Fruit fly (Drosophila melanogaster) whole organism, embryonic: ENCODE measurements around the gene Tmtc2.

Experiments used
- Atf-2 ChIP-seq: fragments of 200-800 bp; sonication (Bioruptor generic); optimal IDR thresholded peaks from 2 replicates; lab custom pipeline; 2016; ENCODE audit warnings: missing biosample characterization, missing genetic modification characterization
- CG11723 ChIP-seq: fragments of 200-800 bp; sonication (Bioruptor generic); optimal IDR thresholded peaks from 2 replicates; lab custom pipeline; 2017; ENCODE audit warnings: missing biosample characterization, mild to moderate bottlenecking, missing genetic modification characterization
- CG12744 ChIP-seq: fragments of 200-800 bp; sonication (Bioruptor generic); optimal IDR thresholded peaks from 2 replicates; lab custom pipeline; 2016; ENCODE audit warnings: missing biosample characterization, missing genetic modification characterization
- CG12942 ChIP-seq: fragments of 200-800 bp; sonication (Bioruptor generic); optimal IDR thresholded peaks from 3 replicates; lab custom pipeline; 2016; ENCODE audit warnings: missing biosample characterization, missing genetic modification characterization
- CG13894 ChIP-seq: fragments of 200-800 bp; sonication (Bioruptor generic); optimal IDR thresholded peaks from 3 replicates; lab custom pipeline; 2018; ENCODE audit warnings: missing biosample characterization, mild to moderate bottlenecking, missing genetic modification characterization, moderate library complexity
- CG14014 ChIP-seq: fragments of 200-800 bp; sonication (Bioruptor generic); IDR thresholded peaks from 2 replicates; pipeline ENCODE4 v1.3.6; 2022; ENCODE audit warnings: missing biosample characterization, missing genetic modification characterization
- CG17186 ChIP-seq: fragments of 200-800 bp; sonication (Bioruptor generic); optimal IDR thresholded peaks from 3 replicates; lab custom pipeline; 2017; ENCODE audit warnings: missing biosample characterization, missing genetic modification reagents, missing genetic modification characterization
- CG17361 ChIP-seq: fragments of 200-800 bp; sonication (Bioruptor generic); IDR thresholded peaks from 3 replicates; pipeline ENCODE4 v1.3.6; 2022; ENCODE audit warnings: missing biosample characterization, missing genetic modification characterization
- CG31224 ChIP-seq: fragments of 200-800 bp; sonication (Bioruptor generic); IDR thresholded peaks from 2 replicates; pipeline ENCODE4 v1.3.6; 2022; ENCODE audit warnings: missing biosample characterization, missing genetic modification characterization
- CG31365 ChIP-seq: fragments of 200-800 bp; sonication (Bioruptor generic); optimal IDR thresholded peaks from 2 replicates; lab custom pipeline; 2018; ENCODE audit warnings: missing biosample characterization, mild to moderate bottlenecking, missing genetic modification characterization
- CG32772 ChIP-seq: fragments of 200-800 bp; sonication (Bioruptor generic); IDR thresholded peaks from 2 replicates; pipeline ENCODE4 v1.3.6; 2022; ENCODE audit warnings: missing biosample characterization, missing genetic modification characterization
- CG3847 ChIP-seq: fragments of 200-800 bp; sonication (Bioruptor generic); IDR thresholded peaks from 2 replicates; pipeline ENCODE4 v1.3.6; 2022; ENCODE audit warnings: missing biosample characterization, missing genetic modification characterization
- CG43689 ChIP-seq: fragments of 200-800 bp; sonication (Bioruptor generic); IDR thresholded peaks from 2 replicates; pipeline ENCODE4 v1.3.6; 2022; ENCODE audit warnings: missing biosample characterization, missing genetic modification characterization
- CG4424 ChIP-seq: fragments of 200-800 bp; sonication (Bioruptor generic); optimal IDR thresholded peaks from 3 replicates; lab custom pipeline; 2016; ENCODE audit warnings: missing biosample characterization, missing genetic modification characterization
- CG4617 ChIP-seq: fragments of 200-800 bp; sonication (Bioruptor generic); optimal IDR thresholded peaks from 3 replicates; lab custom pipeline; 2016; ENCODE audit warnings: missing biosample characterization, missing genetic modification characterization, borderline replicate concordance
- CG5245 ChIP-seq: fragments of 200-800 bp; sonication (Bioruptor generic); optimal IDR thresholded peaks from 3 replicates; lab custom pipeline; 2016; ENCODE audit warnings: missing biosample characterization, missing genetic modification characterization
- CG7556 ChIP-seq: fragments of 200-800 bp; sonication (Bioruptor generic); optimal IDR thresholded peaks from 2 replicates; lab custom pipeline; 2017; ENCODE audit warnings: missing biosample characterization, mild to moderate bottlenecking, missing genetic modification characterization
- CG7839 ChIP-seq: fragments of 200-800 bp; sonication (Bioruptor generic); optimal IDR thresholded peaks from 3 replicates; lab custom pipeline; 2018; ENCODE audit warnings: missing biosample characterization, mild to moderate bottlenecking, missing genetic modification characterization, moderate library complexity
- CG7928 ChIP-seq: fragments of 200-800 bp; sonication (Bioruptor generic); optimal IDR thresholded peaks from 2 replicates; lab custom pipeline; 2017; ENCODE audit warnings: missing biosample characterization, mild to moderate bottlenecking, missing genetic modification characterization
- CTCF ChIP-seq: fragments of 200-800 bp; sonication (Bioruptor generic); optimal IDR thresholded peaks from 2 replicates; lab custom pipeline; 2017; ENCODE audit warnings: missing biosample characterization, mild to moderate bottlenecking, missing genetic modification characterization, moderate library complexity
- Chrac-16 ChIP-seq: fragments of 200-800 bp; sonication (Bioruptor generic); optimal IDR thresholded peaks from 3 replicates; lab custom pipeline; 2016; ENCODE audit warnings: missing biosample characterization, missing genetic modification characterization
- Deaf1 ChIP-seq: fragments of 200-800 bp; optimal IDR thresholded peaks from 3 replicates; lab custom pipeline; 2019; ENCODE audit warnings: missing biosample characterization, mild to moderate bottlenecking, missing genetic modification characterization, moderate library complexity
- E2f2 ChIP-seq: fragments of 200-800 bp; sonication (Bioruptor generic); IDR thresholded peaks from 2 replicates; pipeline ENCODE4 v1.3.6; 2022; ENCODE audit warnings: missing biosample characterization, missing genetic modification characterization
- HLHmδ ChIP-seq: fragments of 200-800 bp; sonication (Bioruptor generic); optimal IDR thresholded peaks from 2 replicates; lab custom pipeline; 2018; ENCODE audit warnings: missing biosample characterization, mild to moderate bottlenecking, missing genetic modification characterization, moderate library complexity
- Hmr ChIP-seq: fragments of 200-800 bp; sonication (Bioruptor generic); optimal IDR thresholded peaks from 3 replicates; lab custom pipeline; 2017; ENCODE audit warnings: mild to moderate bottlenecking, missing biosample characterization, missing genetic modification reagents, missing genetic modification characterization
- Lhr ChIP-seq: fragments of 200-800 bp; sonication (Bioruptor generic); optimal IDR thresholded peaks from 3 replicates; lab custom pipeline; 2017; ENCODE audit warnings: mild to moderate bottlenecking, missing biosample characterization, missing genetic modification reagents, missing genetic modification characterization
- Neu2 ChIP-seq: fragments of 200-800 bp; sonication (Bioruptor generic); optimal IDR thresholded peaks from 3 replicates; lab custom pipeline; 2016; ENCODE audit warnings: missing biosample characterization, missing genetic modification characterization, borderline replicate concordance
- Nf-YA ChIP-seq: fragments of 200-800 bp; sonication (Bioruptor generic); IDR thresholded peaks from 2 replicates; pipeline ENCODE4 v1.3.6; 2022; ENCODE audit warnings: missing biosample characterization, missing genetic modification characterization
- Rfx ChIP-seq: fragments of 200-800 bp; sonication (Bioruptor generic); IDR thresholded peaks from 2 replicates; pipeline ENCODE4 v1.3.6; 2022; ENCODE audit warnings: missing biosample characterization, missing genetic modification characterization
- Sin3A ChIP-seq: fragments of >200 bp; optimal IDR thresholded peaks from 2 replicates; lab custom pipeline; 2018
- Ssrp ChIP-seq: fragments of 200-800 bp; sonication (Bioruptor generic); optimal IDR thresholded peaks from 2 replicates; lab custom pipeline; 2018; ENCODE audit warnings: missing biosample characterization, mild to moderate bottlenecking, missing genetic modification characterization, moderate library complexity
- Trl ChIP-seq, 3 experiments: fragments of >200 bp in 2 of 3; fragments of 200-800 bp in 1 of 3; sonication (Bioruptor generic) in 1 of 3; optimal IDR thresholded peaks; 2 replicates in 1 of 3; 3 replicates in 2 of 3; lab custom pipeline; 2016 to 2017; ENCODE audit warnings: missing biosample characterization in 1 of 3, missing genetic modification characterization in 1 of 3
- aop ChIP-seq: fragments of 200-800 bp; sonication (Bioruptor generic); IDR thresholded peaks from 2 replicates; pipeline ENCODE4 v1.3.6; 2022; ENCODE audit warnings: missing biosample characterization, missing genetic modification characterization
- bigmax ChIP-seq: fragments of 200-800 bp; sonication (Bioruptor generic); optimal IDR thresholded peaks from 2 replicates; lab custom pipeline; 2018; ENCODE audit warnings: missing biosample characterization, mild to moderate bottlenecking, missing genetic modification characterization
- dan ChIP-seq: fragments of 200-800 bp; sonication (Bioruptor generic); IDR thresholded peaks from 2 replicates; pipeline ENCODE4 v1.3.6; 2022; ENCODE audit warnings: missing biosample characterization, missing genetic modification characterization
- dati ChIP-seq: fragments of 200-800 bp; sonication (Bioruptor generic); IDR thresholded peaks from 2 replicates; pipeline ENCODE4 v1.3.6; 2022; ENCODE audit warnings: missing biosample characterization, missing genetic modification characterization
- dmrt11E ChIP-seq: fragments of 200-800 bp; sonication (Bioruptor generic); optimal IDR thresholded peaks from 3 replicates; lab custom pipeline; 2018; ENCODE audit warnings: missing biosample characterization, mild to moderate bottlenecking, missing genetic modification characterization, moderate library complexity
- ems ChIP-seq: fragments of 200-800 bp; sonication (Bioruptor generic); optimal IDR thresholded peaks from 3 replicates; lab custom pipeline; 2016; ENCODE audit warnings: missing biosample characterization, missing genetic modification characterization
- fd3F ChIP-seq: fragments of 200-800 bp; sonication (Bioruptor generic); optimal IDR thresholded peaks from 2 replicates; lab custom pipeline; 2018; ENCODE audit warnings: missing biosample characterization, mild to moderate bottlenecking, missing genetic modification characterization, moderate library complexity
- h ChIP-seq: fragments of >200 bp; optimal IDR thresholded peaks from 2 replicates; lab custom pipeline; 2017
- nau ChIP-seq: fragments of 200-800 bp; sonication (Bioruptor generic); optimal IDR thresholded peaks from 3 replicates; lab custom pipeline; 2017; ENCODE audit warnings: missing biosample characterization, mild to moderate bottlenecking, missing genetic modification characterization, missing genetic modification reagents
- pfk ChIP-seq: fragments of 200-800 bp; sonication (Bioruptor generic); optimal IDR thresholded peaks from 2 replicates; lab custom pipeline; 2018; ENCODE audit warnings: missing biosample characterization, mild to moderate bottlenecking, missing genetic modification characterization, moderate library complexity
- pros ChIP-seq: fragments of 200-800 bp; sonication (Bioruptor generic); optimal IDR thresholded peaks from 3 replicates; lab custom pipeline; 2019; ENCODE audit warnings: missing biosample characterization, mild to moderate bottlenecking, missing genetic modification characterization, moderate library complexity
- pzg ChIP-seq: fragments of 200-800 bp; sonication (Bioruptor generic); optimal IDR thresholded peaks from 3 replicates; lab custom pipeline; 2018; ENCODE audit warnings: missing biosample characterization, mild to moderate bottlenecking, missing genetic modification characterization, moderate library complexity
- scrt ChIP-seq: fragments of 200-800 bp; sonication (Bioruptor generic); optimal IDR thresholded peaks from 2 replicates; lab custom pipeline; 2018; ENCODE audit warnings: missing biosample characterization, mild to moderate bottlenecking, missing genetic modification characterization, moderate library complexity
- shn ChIP-seq: fragments of 200-800 bp; sonication (Bioruptor generic); optimal IDR thresholded peaks from 3 replicates; lab custom pipeline; 2016; ENCODE audit warnings: missing biosample characterization, missing genetic modification characterization
- sqz ChIP-seq: fragments of 200-800 bp; sonication (Bioruptor generic); optimal IDR thresholded peaks from 3 replicates; lab custom pipeline; 2018; ENCODE audit warnings: missing biosample characterization, mild to moderate bottlenecking, missing genetic modification characterization
- sr ChIP-seq: fragments of 200-800 bp; sonication (Bioruptor generic); IDR thresholded peaks from 3 replicates; pipeline ENCODE4 v1.3.6; 2022; ENCODE audit warnings: missing biosample characterization, missing genetic modification characterization
- stwl ChIP-seq: fragments of 200-800 bp; sonication (Bioruptor generic); optimal IDR thresholded peaks from 3 replicates; lab custom pipeline; 2018; ENCODE audit warnings: missing biosample characterization, mild to moderate bottlenecking, missing genetic modification characterization, moderate library complexity
- tap ChIP-seq: fragments of 200-800 bp; optimal IDR thresholded peaks from 3 replicates; lab custom pipeline; 2019; ENCODE audit warnings: missing biosample characterization, mild to moderate bottlenecking, missing genetic modification characterization, moderate library complexity
- unpg ChIP-seq: fragments of 200-800 bp; sonication (Bioruptor generic); optimal IDR thresholded peaks from 3 replicates; lab custom pipeline; 2018; ENCODE audit warnings: missing biosample characterization, mild to moderate bottlenecking, missing genetic modification characterization, moderate library complexity
- vfl ChIP-seq: fragments of 200-800 bp; sonication (Bioruptor generic); optimal IDR thresholded peaks from 2 replicates; lab custom pipeline; 2016; ENCODE audit warnings: missing biosample characterization, missing genetic modification characterization
- wdn ChIP-seq: fragments of 200-800 bp; sonication (Bioruptor generic); IDR thresholded peaks from 2 replicates; pipeline ENCODE4 v1.3.6; 2022; ENCODE audit warnings: missing biosample characterization, missing genetic modification characterization

Gene Tmtc2

DNA sequence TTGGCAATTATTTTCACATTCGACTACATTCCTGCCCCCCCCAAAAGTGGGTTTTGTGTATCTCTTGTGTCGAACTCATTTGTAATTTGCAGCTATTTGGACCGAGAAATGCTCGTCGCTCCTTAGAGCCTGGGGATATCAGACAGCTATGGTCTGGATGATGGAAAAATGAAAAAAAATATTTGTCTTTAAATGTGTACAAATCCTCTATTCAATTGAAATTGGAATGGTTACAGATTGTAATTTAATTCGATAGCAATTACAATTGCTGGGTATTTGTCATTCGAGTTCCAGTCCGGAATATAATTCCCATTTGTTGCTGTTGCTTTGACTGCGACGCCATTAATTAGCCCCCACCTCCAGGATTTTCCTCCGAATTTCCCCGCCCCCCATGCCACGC lies 32.8 kb upstream of the Tmtc2 start (continued):
- no peak for TF ChIP-seq tap (tag; lab: Kevin White, UChicago)
- no peak for TF ChIP-seq CG4424 (GFP tag; lab: Kevin White, UChicago)
- TF ChIP-seq CG17186: no peak
- no peak for TF ChIP-seq CG13894
- peak; percentile 44 for TF ChIP-seq CG3847
- peak; percentile 11 for TF ChIP-seq CG7556
- TF ChIP-seq CG14014: peak; percentile 46; the same call in 1 of the 2 replicates
- no peak for TF ChIP-seq CG7928 (GFP tag; lab: Kevin White, UChicago)
- no peak for TF ChIP-seq Nf-YA (GFP tag; lab: Robert Waterston, UW)
- TF ChIP-seq ems (GFP tag; lab: Kevin White, UChicago): no peak
- TF ChIP-seq Hmr: peak; percentile 36
- no peak for TF ChIP-seq CG4617 (GFP tag; lab: Kevin White, UChicago)
- no peak for TF ChIP-seq pzg
- no peak for TF ChIP-seq CG17361 (GFP tag; lab: Robert Waterston, UW)
- TF ChIP-seq vfl (GFP tag; lab: Kevin White, UChicago): no peak
- TF ChIP-seq CG12744 (GFP tag; lab: Kevin White, UChicago): no peak
- no peak for TF ChIP-seq Ssrp (tag; lab: Kevin White, UChicago)
- peak; percentile 0 for TF ChIP-seq shn
- TF ChIP-seq pfk (GFP tag; lab: Kevin White, UChicago): no peak
- no peak for TF ChIP-seq dmrt11E
- TF ChIP-seq pros (GFP tag; lab: Kevin White, UChicago): no peak
- TF ChIP-seq CG31224 (GFP tag; lab: Robert Waterston, UW): no peak
- TF ChIP-seq CG11723: no peak
- TF ChIP-seq Deaf1 (tag; lab: Kevin White, UChicago): no peak
- TF ChIP-seq dati (GFP tag; lab: Robert Waterston, UW): no peak
- TF ChIP-seq dan: no peak
- TF ChIP-seq CG12942: peak; percentile 2
- no peak for TF ChIP-seq Trl (optimal IDR thresholded peaks at IDR 0.05; lab: Kevin White, UChicago)
- TF ChIP-seq Trl (GFP tag; optimal IDR thresholded peaks at IDR 0.05; lab: Kevin White, UChicago): peak; percentile 17
- TF ChIP-seq Sin3A (lab: Kevin White, UChicago): no peak
- no peak for TF ChIP-seq CG43689 (GFP tag; lab: Robert Waterston, UW)
- TF ChIP-seq CG7839 (tag; lab: Kevin White, UChicago): peak; percentile 16
- TF ChIP-seq CG32772 (GFP tag; lab: Robert Waterston, UW): no peak
- no peak for TF ChIP-seq unpg (GFP tag; lab: Kevin White, UChicago)
- TF ChIP-seq CG5245 (GFP tag; lab: Kevin White, UChicago): no peak
- no peak for TF ChIP-seq Neu2 (GFP tag; lab: Kevin White, UChicago)
- peak; percentile 52; the same call in 1 of the 2 replicates for TF ChIP-seq Rfx
- TF ChIP-seq aop: no peak
- no peak for TF ChIP-seq bigmax
- no peak for TF ChIP-seq sr (GFP tag; lab: Robert Waterston, UW)
- no peak for TF ChIP-seq HLHmδ (GFP tag; lab: Kevin White, UChicago)
- TF ChIP-seq Chrac-16 (GFP tag; lab: Kevin White, UChicago): peak; percentile 42
- no peak for TF ChIP-seq wdn (GFP tag; lab: Robert Waterston, UW)
- peak; percentile 36 for TF ChIP-seq scrt (GFP tag; lab: Kevin White, UChicago)
- TF ChIP-seq nau: no peak
- peak; percentile 35; the same call in 1 of the 2 replicates for TF ChIP-seq E2f2 (GFP tag; lab: Robert Waterston, UW)
- TF ChIP-seq Atf-2 (GFP tag; lab: Kevin White, UChicago): no peak
- TF ChIP-seq CG31365 (tag; lab: Kevin White, UChicago): no peak
- no peak for TF ChIP-seq stwl
- no peak for TF ChIP-seq Lhr (GFP tag; lab: Kevin White, UChicago)
- no peak for TF ChIP-seq CTCF (GFP tag; lab: Kevin White, UChicago)
- no peak for TF ChIP-seq sqz (GFP tag; lab: Kevin White, UChicago)
- no peak for TF ChIP-seq fd3F (GFP tag; lab: Kevin White, UChicago)
- no peak for TF ChIP-seq h (lab: Kevin White, UChicago)
